Fruit fly (Drosophila melanogaster) whole organism, embryonic: ENCODE measurements around the gene CG8173.
A peak's percentile ranks its signal among the peaks of the same experiment; 100 is the strongest.

Source experiments
- Blimp-1 ChIP-seq: fragments of 200-800 bp; sonication (Bioruptor generic); optimal IDR thresholded peaks from 3 replicates; lab custom pipeline; 2018; ENCODE audit warnings: missing biosample characterization, missing genetic modification characterization, mild to moderate bottlenecking, moderate library complexity, missing genetic modification reagents
- CG10979 ChIP-seq: fragments of 200-800 bp; sonication (Bioruptor generic); optimal IDR thresholded peaks from 2 replicates; lab custom pipeline; 2018; ENCODE audit warnings: missing biosample characterization, mild to moderate bottlenecking, missing genetic modification characterization, moderate library complexity
- CG11504 ChIP-seq: fragments of 200-800 bp; sonication (Bioruptor generic); optimal IDR thresholded peaks from 3 replicates; lab custom pipeline; 2019; ENCODE audit warnings: missing biosample characterization, mild to moderate bottlenecking, missing genetic modification characterization, moderate library complexity
- CG12659 ChIP-seq: fragments of 200-800 bp; sonication (Bioruptor generic); optimal IDR thresholded peaks from 3 replicates; lab custom pipeline; 2017; ENCODE audit warnings: mild to moderate bottlenecking, missing biosample characterization, missing genetic modification reagents, missing genetic modification characterization
- CG12769 ChIP-seq: fragments of 200-800 bp; sonication (Bioruptor generic); optimal IDR thresholded peaks from 2 replicates; lab custom pipeline; 2019; ENCODE audit warnings: missing biosample characterization, mild to moderate bottlenecking, missing genetic modification characterization, moderate library complexity
- CG13123 ChIP-seq: fragments of 200-800 bp; sonication (Bioruptor generic); optimal IDR thresholded peaks from 2 replicates; lab custom pipeline; 2016; ENCODE audit warnings: missing biosample characterization, missing genetic modification characterization
- CG14965 ChIP-seq: fragments of 200-800 bp; sonication (Bioruptor generic); optimal IDR thresholded peaks from 2 replicates; lab custom pipeline; 2016; ENCODE audit warnings: missing biosample characterization, missing genetic modification characterization, borderline replicate concordance
- CG1529 ChIP-seq: fragments of 200-800 bp; sonication (Bioruptor generic); optimal IDR thresholded peaks from 3 replicates; lab custom pipeline; 2018; ENCODE audit warnings: missing biosample characterization, missing genetic modification characterization
- CG17361 ChIP-seq: fragments of 200-800 bp; sonication (Bioruptor generic); IDR thresholded peaks from 3 replicates; pipeline ENCODE4 v1.3.6; 2022; ENCODE audit warnings: missing biosample characterization, missing genetic modification characterization
- CG17802 ChIP-seq: fragments of 200-800 bp; sonication (Bioruptor generic); optimal IDR thresholded peaks from 2 replicates; lab custom pipeline; 2018; ENCODE audit warnings: missing biosample characterization, mild to moderate bottlenecking, missing genetic modification characterization, moderate library complexity
- CG17829 ChIP-seq: fragments of 200-800 bp; optimal IDR thresholded peaks from 2 replicates; lab custom pipeline; 2019; ENCODE audit warnings: missing biosample characterization, mild to moderate bottlenecking, missing genetic modification characterization, moderate library complexity
- CG18262 ChIP-seq: fragments of 200-800 bp; optimal IDR thresholded peaks from 3 replicates; lab custom pipeline; 2019; ENCODE audit warnings: missing biosample characterization, mild to moderate bottlenecking, missing genetic modification characterization, moderate library complexity
- CG2678 ChIP-seq: fragments of 200-800 bp; sonication (Bioruptor generic); optimal IDR thresholded peaks from 3 replicates; lab custom pipeline; 2019; ENCODE audit warnings: missing biosample characterization, mild to moderate bottlenecking, missing genetic modification characterization, moderate library complexity
- CG34376 ChIP-seq: fragments of 200-800 bp; sonication (Bioruptor generic); optimal IDR thresholded peaks from 2 replicates; lab custom pipeline; 2018; ENCODE audit warnings: missing biosample characterization, mild to moderate bottlenecking, missing genetic modification characterization
- CG4360 ChIP-seq: fragments of 200-800 bp; sonication (Bioruptor generic); IDR thresholded peaks from 2 replicates; pipeline ENCODE4 v1.3.6; 2022; ENCODE audit warnings: missing biosample characterization, missing genetic modification characterization
- CG4730 ChIP-seq: fragments of 200-800 bp; sonication (Bioruptor generic); IDR thresholded peaks from 2 replicates; pipeline ENCODE4 v1.3.6; 2022; ENCODE audit warnings: missing biosample characterization, missing genetic modification characterization
- CG6791 ChIP-seq: fragments of 200-800 bp; sonication (Bioruptor generic); IDR thresholded peaks from 3 replicates; pipeline ENCODE4 v1.3.6; 2022; ENCODE audit warnings: missing biosample characterization, missing genetic modification characterization; ENCODE audit not compliant: partially characterized antibody
- CTCF ChIP-seq: fragments of 200-800 bp; sonication (Bioruptor generic); optimal IDR thresholded peaks from 2 replicates; lab custom pipeline; 2017; ENCODE audit warnings: missing biosample characterization, mild to moderate bottlenecking, missing genetic modification characterization, moderate library complexity
- D19A ChIP-seq: fragments of 200-800 bp; optimal IDR thresholded peaks from 3 replicates; lab custom pipeline; 2019; ENCODE audit warnings: missing biosample characterization, mild to moderate bottlenecking, missing genetic modification characterization, moderate library complexity
- Doc2 ChIP-seq: fragments of 200-800 bp; sonication (Bioruptor generic); IDR thresholded peaks from 2 replicates; pipeline ENCODE4 v1.3.6; 2022; ENCODE audit warnings: missing biosample characterization, missing genetic modification characterization
- Gug ChIP-seq: fragments of 200-800 bp; sonication (Bioruptor generic); IDR thresholded peaks from 4 replicates; pipeline ENCODE4 v1.3.6; 2022; ENCODE audit warnings: missing biosample characterization, missing genetic modification characterization
- Med ChIP-seq: fragments of 200-800 bp; sonication (Bioruptor generic); peaks from one replicate; lab custom pipeline; 2016; ENCODE audit warnings: missing biosample characterization, missing genetic modification characterization, mild to moderate bottlenecking, inconsistent platforms, moderate library complexity
- Side ChIP-seq: fragments of 200-800 bp; sonication (Bioruptor generic); optimal IDR thresholded peaks from 2 replicates; lab custom pipeline; 2016; ENCODE audit warnings: missing biosample characterization, missing genetic modification characterization
- ab ChIP-seq: fragments of 200-800 bp; sonication (Bioruptor generic); optimal IDR thresholded peaks from 2 replicates; lab custom pipeline; 2016; ENCODE audit warnings: missing biosample characterization, missing genetic modification characterization
- bcd ChIP-seq: fragments of 200-800 bp; sonication (Bioruptor generic); optimal IDR thresholded peaks from 2 replicates; lab custom pipeline; 2017; ENCODE audit warnings: missing biosample characterization, mild to moderate bottlenecking, missing genetic modification characterization
- bsh ChIP-seq, 2 experiments: fragments of 200-800 bp; sonication (Bioruptor generic); optimal IDR thresholded peaks; 2 replicates each; lab custom pipeline; 2017 to 2018; ENCODE audit warnings: mild to moderate bottlenecking in 2 of 2, missing biosample characterization in 2 of 2, missing genetic modification characterization in 2 of 2, moderate library complexity in 1 of 2
- danr ChIP-seq: fragments of 200-800 bp; sonication (Bioruptor generic); IDR thresholded peaks from 2 replicates; pipeline ENCODE4 v1.3.6; 2022; ENCODE audit warnings: missing biosample characterization, missing genetic modification characterization
- en ChIP-seq: fragments of 200-800 bp; sonication (Bioruptor generic); optimal IDR thresholded peaks from 2 replicates; lab custom pipeline; 2016; ENCODE audit warnings: missing biosample characterization, missing genetic modification characterization
- gem ChIP-seq: fragments of 200-800 bp; sonication (Bioruptor generic); optimal IDR thresholded peaks from 2 replicates; lab custom pipeline; 2019; ENCODE audit warnings: missing biosample characterization, mild to moderate bottlenecking, missing genetic modification characterization, moderate library complexity
- hb ChIP-seq: fragments of 200-800 bp; sonication (Bioruptor generic); IDR thresholded peaks from 3 replicates; pipeline ENCODE4 v1.3.6; 2022; ENCODE audit warnings: missing biosample characterization, missing genetic modification characterization; ENCODE audit not compliant: partially characterized antibody
- lov ChIP-seq, 2 experiments: fragments of 200-800 bp in 1 of 2; fragments of >200 bp in 1 of 2; sonication (Bioruptor generic) in 1 of 2; IDR thresholded peaks in 1 of 2; optimal IDR thresholded peaks in 1 of 2; 2 replicates in 1 of 2; 3 replicates in 1 of 2; pipeline versions ENCODE4 v1.3.6 to Lab custom; 2017 to 2022; ENCODE audit warnings: missing biosample characterization in 1 of 2, missing genetic modification characterization in 1 of 2
- phol ChIP-seq: fragments of 200-800 bp; sonication (Bioruptor generic); optimal IDR thresholded peaks from 3 replicates; lab custom pipeline; 2018; ENCODE audit warnings: missing biosample characterization, mild to moderate bottlenecking, missing genetic modification characterization, moderate library complexity
- prd ChIP-seq, 3 experiments: fragments of >200 bp in 2 of 3; fragments of 200-800 bp in 1 of 3; sonication (Bioruptor generic) in 1 of 3; optimal IDR thresholded peaks in 2 of 3; IDR thresholded peaks in 1 of 3; 2 replicates in 2 of 3; 3 replicates in 1 of 3; pipeline versions ENCODE4 v1.3.6 to Lab custom; 2017 to 2022; ENCODE audit warnings: missing biosample characterization in 1 of 3, missing genetic modification characterization in 1 of 3
- rib ChIP-seq: fragments of 200-800 bp; sonication (Bioruptor generic); IDR thresholded peaks from 2 replicates; pipeline ENCODE4 v1.3.6; 2022; ENCODE audit warnings: missing biosample characterization, missing genetic modification characterization
- sens ChIP-seq: fragments of 200-800 bp; sonication (Bioruptor generic); peaks from one replicate; lab custom pipeline; 2016; ENCODE audit warnings: missing biosample characterization, missing genetic modification characterization
- sens-2 ChIP-seq: fragments of 200-800 bp; sonication (Bioruptor generic); IDR thresholded peaks from 2 replicates; pipeline ENCODE4 v1.3.6; 2022; ENCODE audit warnings: missing biosample characterization, missing genetic modification characterization
- vnd ChIP-seq: fragments of 200-800 bp; sonication (Bioruptor generic); IDR thresholded peaks from 3 replicates; pipeline ENCODE4 v1.3.6; 2022; ENCODE audit warnings: missing biosample characterization, missing genetic modification characterization; ENCODE audit not compliant: partially characterized antibody
- yki ChIP-seq: fragments of >200 bp; optimal IDR thresholded peaks from 3 replicates; lab custom pipeline; 2018

CG8173 gene

DNA sequence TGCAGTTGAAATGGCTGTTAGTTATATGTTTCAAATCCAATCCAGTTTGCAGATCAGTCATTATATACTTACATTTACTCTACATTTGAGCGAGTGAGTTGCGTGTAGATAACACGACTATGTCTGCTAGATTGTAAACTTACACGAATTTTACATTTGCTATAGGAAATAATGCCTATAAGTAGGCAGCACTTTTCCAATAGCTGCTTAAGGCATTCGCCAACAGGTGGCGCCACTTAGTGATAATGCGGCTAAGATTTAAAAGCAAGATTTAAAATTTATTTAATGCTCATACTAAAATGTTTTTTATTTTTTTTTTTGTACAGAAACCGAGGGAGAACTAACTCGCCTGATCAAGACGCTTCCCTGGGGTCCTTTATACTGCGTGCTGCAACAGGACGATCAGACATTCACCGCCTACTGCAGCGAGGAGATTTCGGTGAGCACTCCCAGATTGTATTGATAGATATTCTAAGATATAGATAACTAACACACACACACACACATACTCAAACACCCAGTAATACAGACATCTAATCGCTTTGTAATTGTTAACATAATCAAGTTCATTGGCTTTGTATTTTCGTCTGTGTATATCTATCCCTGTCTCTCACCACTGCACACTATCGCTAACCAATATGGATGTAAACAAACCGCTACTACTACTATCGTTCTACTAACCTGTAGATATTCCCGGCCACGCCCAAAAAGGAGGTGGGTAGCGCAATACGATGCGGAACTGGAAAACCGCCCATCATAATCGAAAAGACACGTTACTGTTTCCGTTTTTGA lies 11.0 kb upstream of the CG8173 start (continued):
- TF ChIP-seq CG14965 (GFP tag; lab: Kevin White, UChicago) = peak; percentile 4
- no peak for TF ChIP-seq sens-2 (GFP tag; lab: Robert Waterston, UW)
- no peak for TF ChIP-seq rib (GFP tag; lab: Robert Waterston, UW)
- TF ChIP-seq CG17802 (tag; lab: Kevin White, UChicago) = no peak
- TF ChIP-seq danr (GFP tag; lab: Robert Waterston, UW) = no peak
- no peak for TF ChIP-seq yki
- TF ChIP-seq vnd (GFP tag; lab: Robert Waterston, UW) = peak; percentile 33; the same call in 1 of the 3 replicates
- peak; percentile 94 for TF ChIP-seq CTCF (GFP tag; lab: Kevin White, UChicago)
- TF ChIP-seq bcd (GFP tag; lab: Kevin White, UChicago) = no peak

DNA sequence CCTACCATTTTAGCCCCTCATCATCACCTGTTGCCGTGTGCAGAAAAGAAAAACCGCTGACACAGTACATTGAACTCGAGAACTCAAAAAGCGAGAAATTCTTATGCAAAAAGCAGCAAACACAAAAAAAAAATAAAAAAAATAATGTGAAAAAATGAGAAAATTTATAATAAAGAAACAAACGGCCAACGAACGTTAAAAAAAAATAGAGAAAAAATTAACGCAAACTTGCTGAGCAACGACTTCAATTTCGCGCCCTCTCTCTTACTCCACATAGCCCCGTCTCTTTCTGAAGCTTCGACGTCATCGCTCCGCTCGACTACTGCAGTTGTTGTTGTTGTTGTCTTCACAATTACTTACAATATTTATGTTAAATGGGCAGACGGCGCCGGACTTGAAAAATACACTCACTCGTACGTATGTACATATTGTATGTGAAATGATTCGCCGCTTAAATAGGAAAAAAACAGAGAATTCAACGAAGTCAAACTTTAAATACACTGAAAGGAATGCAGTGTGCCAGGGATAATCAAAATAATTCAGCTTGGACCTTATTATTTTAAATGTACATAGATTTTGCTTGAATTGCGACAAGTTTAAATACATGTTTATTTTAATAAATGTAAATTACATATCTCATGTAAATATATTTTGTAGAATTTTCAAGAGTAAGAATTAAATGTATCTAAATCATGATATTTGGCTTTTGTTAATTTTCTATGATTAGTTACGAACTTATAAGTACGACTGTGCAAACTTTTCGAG lies 9.7 kb upstream of the CG8173 start:
- TF ChIP-seq CG10979 (tag; lab: Kevin White, UChicago) = peak; percentile 22
- TF ChIP-seq Blimp-1 (GFP tag; lab: Kevin White, UChicago) = peak; percentile 9
- TF ChIP-seq CG18262 (tag; lab: Kevin White, UChicago) = peak; percentile 27
- TF ChIP-seq phol (tag; lab: Kevin White, UChicago) = peak; percentile 1
- no peak for TF ChIP-seq CG17829
- TF ChIP-seq sens (GFP tag; lab: Kevin White, UChicago) = peak; percentile 52
- TF ChIP-seq lov (optimal IDR thresholded peaks at IDR 0.05; lab: Kevin White, UChicago) = no peak
- 0 out of 3 replicates have a peak, but pooled peaks have one; percentile 5 for TF ChIP-seq lov (GFP tag; IDR thresholded peaks at IDR 0.05; lab: Robert Waterston, UW)
- peak; percentile 64 for TF ChIP-seq Med
- peak; percentile 65 for TF ChIP-seq CG4360 (GFP tag; lab: Robert Waterston, UW)
- TF ChIP-seq gem (tag; lab: Kevin White, UChicago) = peak; percentile 22
- TF ChIP-seq bsh (GFP tag; optimal IDR thresholded peaks at IDR 0.05; lab: Kevin White, UChicago) = peak in 1 of 2 experiments; percentile 24
- TF ChIP-seq D19A = peak; percentile 2
- TF ChIP-seq CG11504 (tag; lab: Kevin White, UChicago) = peak; percentile 7
- TF ChIP-seq CG12769 (tag; lab: Kevin White, UChicago) = no peak
- TF ChIP-seq CG34376 (GFP tag; lab: Kevin White, UChicago) = no peak
- no peak for TF ChIP-seq en (GFP tag; lab: Kevin White, UChicago)
- peak; percentile 51 for TF ChIP-seq CTCF (GFP tag; lab: Kevin White, UChicago)
- no peak for TF ChIP-seq prd (optimal IDR thresholded peaks at IDR 0.05; lab: Kevin White, UChicago)
- no peak for TF ChIP-seq prd (GFP tag; IDR thresholded peaks at IDR 0.05; lab: Robert Waterston, UW)
- TF ChIP-seq CG17361 (GFP tag; lab: Robert Waterston, UW) = 0 out of 3 replicates have a peak, but pooled peaks have one; percentile 25
- TF ChIP-seq CG2678 (tag; lab: Kevin White, UChicago) = peak; percentile 7

DNA sequence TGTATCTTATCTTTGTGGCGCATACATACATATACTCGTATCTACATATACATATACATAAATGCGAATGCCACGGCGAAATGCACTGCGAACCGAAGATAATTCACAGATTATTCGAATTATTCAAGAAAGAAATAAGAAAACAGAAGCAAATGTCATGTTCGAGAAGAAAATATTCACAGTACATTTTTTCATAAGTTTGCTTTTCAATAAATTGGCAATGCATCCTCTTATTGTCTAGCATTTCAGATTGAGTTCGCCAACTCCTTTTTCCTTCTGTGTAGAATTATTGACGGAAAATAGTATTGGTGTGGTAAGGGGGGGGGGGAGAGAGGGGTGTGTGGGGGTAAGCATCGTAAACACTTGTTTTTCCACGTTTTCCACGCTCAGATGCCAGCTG lies 9.0 kb upstream of the CG8173 start:
- TF ChIP-seq hb (no peak), CG12659 (GFP tag; lab: Kevin White, UChicago) (no peak), CG4730 (GFP tag; lab: Robert Waterston, UW) (no peak), CG13123 (GFP tag; lab: Kevin White, UChicago) (no peak), ab (GFP tag; lab: Kevin White, UChicago) (no peak), Doc2 (GFP tag; lab: Robert Waterston, UW) (no peak), CG6791 (no peak), en (GFP tag; lab: Kevin White, UChicago) (no peak), CG1529 (GFP tag; lab: Kevin White, UChicago) (no peak), Gug (GFP tag; lab: Robert Waterston, UW) (no peak), Side (GFP tag; lab: Kevin White, UChicago) (no peak)
